Fruit fly (Drosophila melanogaster): ENCODE data around the gene Sbat.

The Sbat gene

dm6 chr2L:2884683-2885502, 6.7 kb downstream of the Sbat start (continued):
- no peak for TF ChIP-seq Rx (GFP tag; IDR thresholded peaks at IDR 0.05)
- TF ChIP-seq Oaz (GFP tag; IDR thresholded peaks at IDR 0.05), result 0 out of 2 replicates have a peak, but pooled peaks have one; percentile 30
- peak; percentile 81 for TF ChIP-seq CG11456 (GFP tag; IDR thresholded peaks at IDR 0.05)
- TF ChIP-seq danr (GFP tag; IDR thresholded peaks at IDR 0.05), result no peak
- peak; percentile 41 for TF ChIP-seq CG11504 (tag; optimal IDR thresholded peaks at IDR 0.05)
- peak; percentile 65 for TF ChIP-seq CG12071 (GFP tag; optimal IDR thresholded peaks at IDR 0.05)
- peak; percentile 50 for TF ChIP-seq NC2α (GFP tag; optimal IDR thresholded peaks at IDR 0.05)

DNA sequence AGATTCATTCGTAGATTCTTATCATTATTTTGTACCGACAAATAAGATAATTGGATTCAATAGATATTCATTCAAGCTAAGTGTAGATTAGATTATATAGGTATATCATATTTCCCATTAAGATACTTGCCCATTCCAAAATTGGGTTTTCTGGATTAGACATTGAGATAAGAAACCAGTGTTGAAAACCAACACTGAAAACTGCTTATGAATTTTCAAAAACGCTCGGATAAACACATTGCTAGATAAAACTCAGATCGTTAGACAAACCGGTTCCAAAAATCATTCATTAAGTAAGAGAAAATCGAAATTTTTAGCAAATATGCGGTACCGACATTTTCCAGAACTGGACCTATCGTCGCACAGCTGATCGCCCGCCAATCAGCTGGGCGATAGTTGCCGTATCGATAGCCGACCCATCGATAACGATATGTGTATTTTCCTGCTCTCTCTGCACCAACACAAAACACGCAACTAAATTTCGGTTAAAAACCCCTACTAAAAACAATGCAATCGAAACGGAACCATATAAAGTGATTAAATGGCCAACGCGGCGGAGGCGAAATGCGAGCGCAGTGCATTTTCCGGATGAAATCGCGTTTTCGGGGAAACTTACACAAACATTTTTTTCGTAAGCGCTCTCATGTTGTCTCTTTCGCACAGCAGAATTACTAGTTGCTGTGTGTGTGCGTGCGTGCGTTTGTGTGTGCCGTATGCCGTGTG, 7.5 kb downstream of the Sbat start, which contains the start of the genes NTPase and lilli:
TSS of gene NTPase (minus strand) at position 348 of the 723 bp plus-strand sequence.
TSS of gene lilli (plus strand) at position 427 of the 723 bp plus-strand sequence.
- peak; percentile 72 for TF ChIP-seq CG4854 (GFP tag; optimal IDR thresholded peaks at IDR 0.05)
- no peak for TF ChIP-seq otp (GFP tag; IDR thresholded peaks at IDR 0.05)
- peak; percentile 78 for TF ChIP-seq her (GFP tag; optimal IDR thresholded peaks at IDR 0.05)
- TF ChIP-seq CG1602 (GFP tag; optimal IDR thresholded peaks at IDR 0.05), result peak; percentile 50
- TF ChIP-seq hb (GFP tag; IDR thresholded peaks at IDR 0.05; ENCODE audit: partially characterized antibody), result peak; percentile 89
- TF ChIP-seq CG10654 (GFP tag; optimal IDR thresholded peaks at IDR 0.05), result peak; percentile 48
- TF ChIP-seq sug (tag; optimal IDR thresholded peaks at IDR 0.05), result no peak
- TF ChIP-seq CG31365 (tag; optimal IDR thresholded peaks at IDR 0.05), result no peak
- no peak for TF ChIP-seq CG4360 (GFP tag; IDR thresholded peaks at IDR 0.05)
- TF ChIP-seq Sry-β (GFP tag; optimal IDR thresholded peaks at IDR 0.05), result no peak
- peak; percentile 20 for TF ChIP-seq CG17359 (tag; optimal IDR thresholded peaks at IDR 0.05)
- no peak for TF ChIP-seq lov (optimal IDR thresholded peaks at IDR 0.05)
- TF ChIP-seq lov (GFP tag; IDR thresholded peaks at IDR 0.05), result 0 out of 3 replicates have a peak, but pooled peaks have one; percentile 11
- peak; percentile 36; the same call in 1 of the 3 replicates for TF ChIP-seq tgo (GFP tag; IDR thresholded peaks at IDR 0.05)
- TF ChIP-seq CG7987 (GFP tag; optimal IDR thresholded peaks at IDR 0.05), result no peak
- TF ChIP-seq CG3407 (GFP tag; optimal IDR thresholded peaks at IDR 0.05), result no peak
- TF ChIP-seq scrt (GFP tag; optimal IDR thresholded peaks at IDR 0.05), result peak; percentile 81
- TF ChIP-seq unpg (GFP tag; optimal IDR thresholded peaks at IDR 0.05), result peak; percentile 49
- no peak for TF ChIP-seq CG14050 (GFP tag; IDR thresholded peaks at IDR 0.05)
- TF ChIP-seq CG15269 (tag; optimal IDR thresholded peaks at IDR 0.05), result no peak
- no peak for TF ChIP-seq kah (GFP tag; optimal IDR thresholded peaks at IDR 0.05)
- TF ChIP-seq lab (GFP tag; optimal IDR thresholded peaks at IDR 0.05), result peak; percentile 54
- TF ChIP-seq jigr1 (GFP tag; IDR thresholded peaks at IDR 0.05), result no peak
- no peak for TF ChIP-seq pan (optimal IDR thresholded peaks at IDR 0.05)
- peak in 1 of 2 experiments; percentile 51 for TF ChIP-seq pan (GFP tag; optimal IDR thresholded peaks at IDR 0.05 in 1 of 2, IDR thresholded peaks at IDR 0.05 in 1 of 2)
- TF ChIP-seq sisA (GFP tag; IDR thresholded peaks at IDR 0.05), result peak; percentile 57
- TF ChIP-seq p53 (GFP tag; optimal IDR thresholded peaks at IDR 0.05), result peak; percentile 64
- TF ChIP-seq nerfin-1 (tag; optimal IDR thresholded peaks at IDR 0.05), result no peak
- TF ChIP-seq cwo (GFP tag; optimal IDR thresholded peaks at IDR 0.05), result peak; percentile 25
- peak; percentile 69; the same call in 1 of the 3 replicates for TF ChIP-seq CG11456 (GFP tag; IDR thresholded peaks at IDR 0.05)
- peak; percentile 72 for TF ChIP-seq slp2 (GFP tag; optimal IDR thresholded peaks at IDR 0.05)
- peak; percentile 56 for TF ChIP-seq CG3995 (GFP tag; optimal IDR thresholded peaks at IDR 0.05)
- no peak for TF ChIP-seq Nf-YB (GFP tag; optimal IDR thresholded peaks at IDR 0.05)
- TF ChIP-seq phol (tag; optimal IDR thresholded peaks at IDR 0.05), result peak; percentile 38
- TF ChIP-seq CG14441 (GFP tag; IDR thresholded peaks at IDR 0.05), result peak; percentile 63
- peak; percentile 47 for TF ChIP-seq abd-A (tag; optimal IDR thresholded peaks at IDR 0.05)
- TF ChIP-seq CG7745 (tag; optimal IDR thresholded peaks at IDR 0.05), result no peak
- no peak for TF ChIP-seq CG7928 (GFP tag; optimal IDR thresholded peaks at IDR 0.05)
- no peak for TF ChIP-seq Hr78 (GFP tag; optimal IDR thresholded peaks at IDR 0.05)
- no peak for TF ChIP-seq Nf-YC (tag; optimal IDR thresholded peaks at IDR 0.05)
